Worm (Caenorhabditis elegans): ENCODE measurements around the gene par-5.
"Not testable (repeated sequence)": the region's sequence is repeated elsewhere in the genome, so short reads cannot be mapped to it uniquely, and the experiment has no call there.

par-5 gene

DNA sequence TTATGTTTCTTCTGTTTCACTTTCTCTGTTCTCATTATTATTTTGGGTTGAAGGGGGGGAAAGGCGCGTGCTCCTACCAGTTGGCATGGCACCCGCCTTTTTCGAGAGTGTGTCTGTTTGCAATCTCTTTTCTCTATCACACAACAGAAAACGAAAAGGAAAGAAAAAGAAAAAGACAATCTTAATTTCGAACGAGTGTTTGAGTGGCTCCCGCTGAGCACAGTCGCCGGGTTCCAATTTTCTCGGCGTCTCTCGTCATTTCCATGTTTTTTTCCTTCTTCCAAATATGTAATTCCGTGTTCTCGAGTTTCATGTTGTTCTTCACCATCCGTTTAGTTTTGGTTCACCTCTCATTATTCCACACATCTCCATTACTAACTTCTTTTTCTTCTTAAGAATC, 20.4 kb upstream of the par-5 start, which contains the start of gene F38H4.3:
Gene F38H4.3 (plus strand): TSS at position 301 of the 400 bp plus-strand sequence.
- TF ChIP-seq hlh-12 (tag; optimal IDR thresholded peaks at IDR 0.05) (no peak), C06A6.2 (GFP tag; conservative IDR thresholded peaks at IDR 0.05) (no peak), xnd-1 (tag; optimal IDR thresholded peaks at IDR 0.05) (no peak), bed-2 (GFP tag; IDR thresholded peaks at IDR 0.05) (no peak), F52B5.7 (tag; optimal IDR thresholded peaks at IDR 0.05) (no peak), sea-2 (GFP tag; IDR thresholded peaks at IDR 0.05) (no peak), bed-1 (GFP tag; IDR thresholded peaks at IDR 0.05) (no peak), atf-7 (tag; optimal IDR thresholded peaks at IDR 0.05) (no peak), zfh-2 (GFP tag; conservative IDR thresholded peaks at IDR 0.05) (no peak), hrde-1 (tag; optimal IDR thresholded peaks at IDR 0.05; ENCODE audit: borderline replicate concordance) (no peak), unc-62 (GFP tag; optimal IDR thresholded peaks at IDR 0.05) (no peak), akir-1 (GFP tag; optimal IDR thresholded peaks at IDR 0.05) (no peak), ztf-28 (GFP tag; IDR thresholded peaks at IDR 0.05) (no peak)

DNA sequence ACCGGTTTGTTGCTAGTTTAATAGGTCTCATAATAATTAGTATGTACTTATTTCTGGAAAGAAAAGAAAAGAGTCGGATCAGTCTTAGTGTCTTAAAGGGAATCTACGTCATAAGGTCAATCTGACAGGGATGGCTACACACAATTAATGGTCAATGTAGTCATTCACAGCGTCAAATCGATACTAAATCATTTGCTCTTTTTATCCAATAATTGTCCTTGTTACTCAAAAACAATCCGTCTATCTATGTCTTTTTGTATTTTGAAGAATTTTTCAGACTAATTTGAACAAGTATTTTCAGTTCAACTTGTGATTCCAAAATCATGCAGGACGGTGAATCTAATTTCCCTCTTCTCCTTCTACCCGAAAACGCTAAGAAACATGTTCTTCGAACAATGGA, 16.9 kb upstream of the par-5 start, which contains the start of gene fbxb-3:
Gene fbxb-3 (plus strand): TSS at position 301 of the 400 bp plus-strand sequence.
- TF ChIP-seq F57A8.1 (GFP tag; optimal IDR thresholded peaks at IDR 0.05) (no peak), madf-10 (tag; optimal IDR thresholded peaks at IDR 0.05) (no peak), ets-4 (GFP tag; optimal IDR thresholded peaks at IDR 0.05) (no peak)

DNA sequence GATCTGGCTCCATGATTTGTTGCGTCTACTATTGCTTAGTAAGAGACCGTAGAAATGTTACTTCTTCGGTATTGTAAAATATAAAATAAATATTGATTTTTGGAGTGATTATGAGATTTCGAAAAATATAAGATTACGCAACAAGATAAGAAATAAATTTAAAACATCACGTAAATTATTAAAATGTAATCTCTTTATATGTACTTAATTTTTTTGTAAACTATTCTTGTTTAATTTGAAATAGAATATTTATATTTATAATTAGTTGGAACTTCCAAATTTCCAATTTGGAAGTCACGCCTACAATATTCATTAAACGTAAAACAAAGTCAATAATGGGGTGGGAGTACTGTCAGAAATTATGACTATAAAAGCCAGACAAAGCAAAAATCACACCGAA, 11.7 kb upstream of the par-5 start, which contains the start of gene M117.4:
Gene M117.4 (minus strand): TSS at position 101 of the 400 bp plus-strand sequence.
- no peak for TF ChIP-seq nhr-80 (tag; optimal IDR thresholded peaks at IDR 0.05)
- no peak for TF ChIP-seq nhr-27 (tag; optimal IDR thresholded peaks at IDR 0.05)
- TF ChIP-seq cebp-2 (GFP tag; IDR thresholded peaks at IDR 0.05), result no peak
- TF ChIP-seq egrh-3 (GFP tag; IDR thresholded peaks at IDR 0.05), result no peak
- TF ChIP-seq ceh-58 (GFP tag; IDR thresholded peaks at IDR 0.05), result no peak
- no peak for TF ChIP-seq cebp-1 (GFP tag; IDR thresholded peaks at IDR 0.05)
- no peak for TF ChIP-seq cebp-1 (tag; optimal IDR thresholded peaks at IDR 0.05)
- TF ChIP-seq lag-1 (GFP tag; IDR thresholded peaks at IDR 0.05), result no peak
- no peak for TF ChIP-seq rec-8 (tag; optimal IDR thresholded peaks at IDR 0.05)
- no peak for TF ChIP-seq snpc-1.3 (tag; optimal IDR thresholded peaks at IDR 0.05; ENCODE audit: insufficient read depth)

DNA sequence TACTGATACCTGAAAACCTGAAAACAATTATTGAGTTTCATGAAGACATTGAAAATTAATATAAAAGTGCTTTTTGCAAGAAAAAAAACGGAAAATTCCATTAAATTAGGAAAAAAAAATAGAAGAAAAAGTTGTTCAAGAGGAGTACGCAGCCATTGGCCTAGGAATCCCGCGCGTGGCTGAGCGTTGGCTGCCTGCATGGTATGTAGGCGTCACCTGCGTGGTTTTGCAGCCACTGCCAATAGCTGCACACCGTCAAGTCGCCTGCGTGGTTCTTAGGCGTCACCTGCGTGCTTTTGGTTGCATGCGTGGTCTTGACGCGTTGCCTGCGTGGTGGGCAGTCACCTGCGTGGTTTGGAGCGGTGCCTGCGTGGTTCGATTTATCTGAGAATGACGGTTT, 6.3 kb upstream of the par-5 start, which contains the start of gene M117.6:
Gene M117.6 (minus strand): TSS at position 101 of the 400 bp plus-strand sequence.
- TF ChIP-seq pha-4 (tag; optimal IDR thresholded peaks at IDR 0.05); bed-1 (GFP tag; IDR thresholded peaks at IDR 0.05); lir-1 (GFP tag; conservative IDR thresholded peaks at IDR 0.05): not testable (repeated sequence)

DNA sequence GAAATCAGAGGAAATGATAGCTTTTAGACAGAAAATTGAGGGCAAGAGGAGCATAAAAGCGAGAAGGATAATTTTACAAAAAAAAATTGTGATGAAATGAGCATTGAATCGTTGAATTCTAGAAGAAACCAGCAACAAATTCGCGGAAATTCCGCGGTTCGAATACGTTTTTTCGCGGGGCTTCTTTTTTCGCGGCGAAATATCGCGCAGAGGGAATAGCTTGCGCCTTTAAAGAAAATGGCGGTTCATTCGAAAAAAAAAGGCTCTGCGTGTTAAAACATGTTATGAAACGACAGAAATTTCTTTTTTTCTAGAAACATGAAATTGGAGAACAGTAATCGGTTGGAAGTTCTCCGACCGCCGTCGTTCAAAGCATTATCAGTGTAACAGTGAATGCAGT, 730 bp upstream of the par-5 start:
- TF ChIP-seq snpc-1.1 (tag; optimal IDR thresholded peaks at IDR 0.05; ENCODE audit: insufficient read depth) (no peak), ceh-58 (GFP tag; IDR thresholded peaks at IDR 0.05) (no peak), ztf-25 (GFP tag; IDR thresholded peaks at IDR 0.05) (peak; percentile 7; the same call in 1 of the 2 replicates), zfh-2 (GFP tag; conservative IDR thresholded peaks at IDR 0.05) (no peak), hrde-1 (tag; optimal IDR thresholded peaks at IDR 0.05; ENCODE audit: borderline replicate concordance) (no peak), attf-5 (GFP tag; optimal IDR thresholded peaks at IDR 0.05) (no peak), mcd-1 (GFP tag; IDR thresholded peaks at IDR 0.05) (peak; percentile 43), C17E4.6 (GFP tag; IDR thresholded peaks at IDR 0.05) (peak; percentile 50; the same call in 1 of the 2 replicates), hsf-1 (GFP tag; IDR thresholded peaks at IDR 0.05) (peak; percentile 96), pha-4 (tag; optimal IDR thresholded peaks at IDR 0.05) (no peak), lin-54 (GFP tag; optimal IDR thresholded peaks at IDR 0.05) (peak; percentile 81), egl-44 (GFP tag; IDR thresholded peaks at IDR 0.05) (no peak), aptf-2 (GFP tag; conservative IDR thresholded peaks at IDR 0.05) (no peak), tbx-9 (tag; optimal IDR thresholded peaks at IDR 0.05; ENCODE audit: borderline replicate concordance) (no peak), atf-7 (tag; optimal IDR thresholded peaks at IDR 0.05) (no peak), rec-8 (tag; optimal IDR thresholded peaks at IDR 0.05) (no peak), B0336.3 (GFP tag; IDR thresholded peaks at IDR 0.05) (no peak), ets-4 (GFP tag; optimal IDR thresholded peaks at IDR 0.05) (no peak), efl-1 (GFP tag; optimal IDR thresholded peaks at IDR 0.05) (peak; percentile 96), ceh-91 (GFP tag; IDR thresholded peaks at IDR 0.05) (peak; percentile 96), ekl-4 (GFP tag; IDR thresholded peaks at IDR 0.05) (peak; percentile 83)

All from whole organism, young adult.